Worm (Caenorhabditis elegans) whole organism, early embryonic: ENCODE results near the gene C49F5.3.

ENCODE experiments used
- B0310.2 ChIP-seq: sonication (generic microtip); optimal IDR thresholded peaks from 2 replicates; lab custom pipeline; 2016; ENCODE audit warnings: mild to moderate bottlenecking, missing genetic modification characterization, missing compliant biosample characterization
- F13C5.2 ChIP-seq: sonication (generic microtip); optimal IDR thresholded peaks from 2 replicates; lab custom pipeline; 2017; ENCODE audit warnings: mild to moderate bottlenecking, missing genetic modification characterization, inconsistent platforms, missing compliant biosample characterization
- ama-1 ChIP-seq: fragments of 150-350 bp; optimal IDR thresholded peaks from 2 replicates; lab custom pipeline; 2014
- ceh-36 ChIP-seq: sonication (generic microtip); optimal IDR thresholded peaks from 2 replicates; lab custom pipeline; 2016; ENCODE audit warnings: missing genetic modification characterization, inconsistent platforms, missing compliant biosample characterization
- ets-7 ChIP-seq: sonication (generic microtip); optimal IDR thresholded peaks from 2 replicates; lab custom pipeline; 2016; ENCODE audit warnings: missing genotype, missing genetic modification characterization, missing compliant biosample characterization
- sea-1 ChIP-seq: fragments of 200-800 bp; sonication (Bioruptor generic); conservative IDR thresholded peaks from 2 replicates; pipeline ENCODE4 v1.3.6; 2022; ENCODE audit warnings: missing genetic modification characterization, missing compliant biosample characterization
- tbx-11 ChIP-seq: fragments of 200-800 bp; sonication (Bioruptor generic); IDR thresholded peaks from 2 replicates; pipeline ENCODE4 v1.3.6; 2022; ENCODE audit warnings: missing genetic modification characterization, missing compliant biosample characterization
- tbx-37 ChIP-seq: fragments of 200-800 bp; sonication (Bioruptor generic); conservative IDR thresholded peaks from 2 replicates; pipeline ENCODE4 v1.3.6; 2022; ENCODE audit warnings: missing genetic modification reagents, missing genetic modification characterization, missing compliant biosample characterization
- tra-4 ChIP-seq: sonication (generic microtip); optimal IDR thresholded peaks from 2 replicates; lab custom pipeline; 2017; ENCODE audit warnings: missing genetic modification characterization, missing compliant biosample characterization

DNA sequence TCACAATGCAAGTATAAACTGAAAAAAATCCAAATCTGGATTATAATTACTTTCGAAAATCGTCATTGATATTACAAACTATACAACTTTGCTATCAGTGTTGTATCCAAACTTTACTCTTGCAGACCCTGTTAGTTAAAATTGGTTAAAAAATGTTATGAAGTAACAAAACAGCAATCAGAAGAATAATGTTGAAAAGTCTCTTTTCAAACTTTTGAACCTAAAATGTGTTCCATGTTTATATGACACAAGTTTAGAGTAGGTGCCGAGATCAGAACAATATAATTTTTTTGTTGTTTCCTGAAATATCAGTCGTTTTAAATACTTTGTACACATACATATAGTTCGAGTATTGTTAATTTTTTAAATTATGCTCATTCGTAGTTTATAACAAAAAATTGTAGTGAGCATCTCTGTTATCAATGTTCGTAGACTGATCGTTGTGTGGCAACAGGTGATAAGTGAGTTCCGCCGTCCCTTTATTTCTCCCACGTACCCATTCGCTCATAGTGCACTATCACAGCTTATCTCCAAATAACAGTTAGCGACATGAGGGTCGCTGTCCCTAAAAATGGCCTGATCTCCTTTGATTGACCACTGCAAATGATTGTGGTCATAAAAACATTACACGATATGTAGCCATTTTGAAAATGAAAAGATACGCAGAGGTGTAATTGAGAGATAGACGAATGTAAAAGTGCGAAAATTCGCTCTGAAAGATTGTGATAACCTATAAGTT is 21.2 kb downstream of the C49F5.3 start:
- TF ChIP-seq tbx-11 (GFP tag; lab: Robert Waterston, UW) (no peak), ama-1 (lab: Kevin White, UChicago) (no peak), tbx-37 (GFP tag; lab: Robert Waterston, UW) (no peak), F13C5.2 (no peak), tra-4 (tag; lab: Kevin White, UChicago) (no peak), ceh-36 (tag; lab: Kevin White, UChicago) (no peak), B0310.2 (tag; lab: Kevin White, UChicago) (no peak), ets-7 (tag; lab: Kevin White, UChicago) (no peak), sea-1 (GFP tag; lab: Robert Waterston, UW) (no peak)
